Fruit fly (Drosophila melanogaster) whole organism, embryonic: ENCODE data around the gene CG14174.

Experiments
- Atf6 ChIP-seq: fragments of 200-800 bp; sonication (Bioruptor generic); IDR thresholded peaks from 2 replicates; pipeline ENCODE4 v1.3.6; 2022; ENCODE audit warnings: missing biosample characterization, missing genetic modification characterization
- CG1024 ChIP-seq: fragments of 200-800 bp; sonication (Bioruptor generic); IDR thresholded peaks from 2 replicates; pipeline ENCODE4 v1.3.6; 2022; ENCODE audit warnings: missing biosample characterization, missing genetic modification characterization
- CG10543 ChIP-seq: fragments of 200-800 bp; sonication (Bioruptor generic); optimal IDR thresholded peaks from 3 replicates; lab custom pipeline; 2017; ENCODE audit warnings: missing biosample characterization, mild to moderate bottlenecking, missing genetic modification characterization, moderate library complexity
- CG11093 ChIP-seq: fragments of 200-800 bp; sonication (Bioruptor generic); IDR thresholded peaks from 3 replicates; pipeline ENCODE4 v1.3.6; 2022; ENCODE audit warnings: missing biosample characterization, missing genetic modification characterization
- CG11504 ChIP-seq: fragments of 200-800 bp; sonication (Bioruptor generic); optimal IDR thresholded peaks from 3 replicates; lab custom pipeline; 2019; ENCODE audit warnings: missing biosample characterization, mild to moderate bottlenecking, missing genetic modification characterization, moderate library complexity
- CG12769 ChIP-seq: fragments of 200-800 bp; sonication (Bioruptor generic); optimal IDR thresholded peaks from 2 replicates; lab custom pipeline; 2019; ENCODE audit warnings: missing biosample characterization, mild to moderate bottlenecking, missing genetic modification characterization, moderate library complexity
- CG12942 ChIP-seq: fragments of 200-800 bp; sonication (Bioruptor generic); optimal IDR thresholded peaks from 3 replicates; lab custom pipeline; 2016; ENCODE audit warnings: missing biosample characterization, missing genetic modification characterization
- CG13624 ChIP-seq: fragments of 200-800 bp; sonication (Bioruptor generic); optimal IDR thresholded peaks from 2 replicates; lab custom pipeline; 2016; ENCODE audit warnings: missing biosample characterization, missing genetic modification characterization
- CG14050 ChIP-seq: fragments of 200-800 bp; sonication (Bioruptor generic); IDR thresholded peaks from 3 replicates; pipeline ENCODE4 v1.3.6; 2022; ENCODE audit warnings: missing biosample characterization, missing genetic modification characterization
- CG2712 ChIP-seq: fragments of 200-800 bp; optimal IDR thresholded peaks from 3 replicates; lab custom pipeline; 2019; ENCODE audit warnings: missing biosample characterization, mild to moderate bottlenecking, missing genetic modification characterization, moderate library complexity
- CG31441 ChIP-seq: fragments of 200-800 bp; sonication (Bioruptor generic); IDR thresholded peaks from 2 replicates; pipeline ENCODE4 v1.3.6; 2022; ENCODE audit warnings: missing biosample characterization, missing genetic modification characterization
- CG32532 ChIP-seq: fragments of 200-800 bp; sonication (Bioruptor generic); IDR thresholded peaks from 2 replicates; pipeline ENCODE4 v1.3.6; 2022; ENCODE audit warnings: missing biosample characterization, missing genetic modification characterization
- CG34224 ChIP-seq: fragments of 200-800 bp; sonication (Bioruptor generic); IDR thresholded peaks from 3 replicates; pipeline ENCODE4 v1.3.6; 2022; ENCODE audit warnings: missing biosample characterization, missing genetic modification characterization; ENCODE audit not compliant: partially characterized antibody
- CG34376 ChIP-seq: fragments of 200-800 bp; sonication (Bioruptor generic); optimal IDR thresholded peaks from 2 replicates; lab custom pipeline; 2018; ENCODE audit warnings: missing biosample characterization, mild to moderate bottlenecking, missing genetic modification characterization
- CG4360 ChIP-seq: fragments of 200-800 bp; sonication (Bioruptor generic); IDR thresholded peaks from 2 replicates; pipeline ENCODE4 v1.3.6; 2022; ENCODE audit warnings: missing biosample characterization, missing genetic modification characterization
- CG43689 ChIP-seq: fragments of 200-800 bp; sonication (Bioruptor generic); IDR thresholded peaks from 2 replicates; pipeline ENCODE4 v1.3.6; 2022; ENCODE audit warnings: missing biosample characterization, missing genetic modification characterization
- CG5953 ChIP-seq: fragments of 200-800 bp; sonication (Bioruptor generic); IDR thresholded peaks from 2 replicates; pipeline ENCODE4 v1.3.6; 2022; ENCODE audit warnings: missing biosample characterization, missing genetic modification characterization
- CG9437 ChIP-seq: fragments of 200-800 bp; sonication (Bioruptor generic); optimal IDR thresholded peaks from 2 replicates; lab custom pipeline; 2018; ENCODE audit warnings: missing biosample characterization, mild to moderate bottlenecking, missing genetic modification characterization
- Dbx ChIP-seq: fragments of 200-800 bp; sonication (Bioruptor generic); IDR thresholded peaks from 3 replicates; pipeline ENCODE4 v1.3.6; 2022; ENCODE audit warnings: missing biosample characterization, missing genetic modification characterization
- Deaf1 ChIP-seq: fragments of 200-800 bp; optimal IDR thresholded peaks from 3 replicates; lab custom pipeline; 2019; ENCODE audit warnings: missing biosample characterization, mild to moderate bottlenecking, missing genetic modification characterization, moderate library complexity
- Ets97D ChIP-seq: fragments of 200-800 bp; sonication (Bioruptor generic); optimal IDR thresholded peaks from 3 replicates; lab custom pipeline; 2016; ENCODE audit warnings: missing biosample characterization, missing genetic modification characterization
- Fer3 ChIP-seq: fragments of 200-800 bp; sonication (Bioruptor generic); optimal IDR thresholded peaks from 2 replicates; lab custom pipeline; 2018; ENCODE audit warnings: missing biosample characterization, mild to moderate bottlenecking, missing genetic modification characterization, moderate library complexity
- Jarid2 ChIP-seq: fragments of 200-800 bp; sonication (Bioruptor generic); optimal IDR thresholded peaks from 3 replicates; lab custom pipeline; 2017; ENCODE audit warnings: mild to moderate bottlenecking, missing biosample characterization, missing genetic modification reagents, missing genetic modification characterization
- Lhr ChIP-seq: fragments of 200-800 bp; sonication (Bioruptor generic); optimal IDR thresholded peaks from 3 replicates; lab custom pipeline; 2017; ENCODE audit warnings: mild to moderate bottlenecking, missing biosample characterization, missing genetic modification reagents, missing genetic modification characterization
- Med ChIP-seq: fragments of 200-800 bp; sonication (Bioruptor generic); peaks from one replicate; lab custom pipeline; 2016; ENCODE audit warnings: missing biosample characterization, missing genetic modification characterization, mild to moderate bottlenecking, inconsistent platforms, moderate library complexity
- Myb ChIP-seq: fragments of 200-800 bp; sonication (Bioruptor generic); optimal IDR thresholded peaks from 2 replicates; lab custom pipeline; 2016; ENCODE audit warnings: missing biosample characterization, missing genetic modification characterization
- NFAT ChIP-seq: fragments of 200-800 bp; sonication (Bioruptor generic); IDR thresholded peaks from 2 replicates; pipeline ENCODE4 v1.3.6; 2022; ENCODE audit warnings: missing biosample characterization, missing genetic modification characterization
- Nf-YA ChIP-seq: fragments of 200-800 bp; sonication (Bioruptor generic); IDR thresholded peaks from 2 replicates; pipeline ENCODE4 v1.3.6; 2022; ENCODE audit warnings: missing biosample characterization, missing genetic modification characterization
- Nf-YC ChIP-seq: fragments of 200-800 bp; optimal IDR thresholded peaks from 3 replicates; lab custom pipeline; 2019; ENCODE audit warnings: missing biosample characterization, mild to moderate bottlenecking, missing genetic modification characterization, moderate library complexity
- Opbp ChIP-seq: fragments of 200-800 bp; sonication (Bioruptor generic); IDR thresholded peaks from 3 replicates; pipeline ENCODE4 v1.3.6; 2022; ENCODE audit warnings: missing biosample characterization, missing genetic modification characterization; ENCODE audit not compliant: partially characterized antibody
- Pdp1 ChIP-seq, 2 experiments: fragments of 200-800 bp; sonication (Bioruptor generic); optimal IDR thresholded peaks; 3 replicates each; lab custom pipeline; 2016; ENCODE audit warnings: missing biosample characterization in 2 of 2, missing genetic modification characterization in 2 of 2, mild to moderate bottlenecking in 1 of 2, moderate library complexity in 1 of 2
- Trl ChIP-seq, 3 experiments: fragments of >200 bp in 2 of 3; fragments of 200-800 bp in 1 of 3; sonication (Bioruptor generic) in 1 of 3; optimal IDR thresholded peaks; 2 replicates in 1 of 3; 3 replicates in 2 of 3; lab custom pipeline; 2016 to 2017; ENCODE audit warnings: missing biosample characterization in 1 of 3, missing genetic modification characterization in 1 of 3
- br ChIP-seq: fragments of >200 bp; optimal IDR thresholded peaks from 2 replicates; lab custom pipeline; 2017
- cg ChIP-seq: fragments of 200-800 bp; sonication (Bioruptor generic); optimal IDR thresholded peaks from 3 replicates; lab custom pipeline; 2019; ENCODE audit warnings: missing biosample characterization, mild to moderate bottlenecking, missing genetic modification characterization, moderate library complexity
- crol ChIP-seq: fragments of 200-800 bp; sonication (Bioruptor generic); IDR thresholded peaks from 2 replicates; pipeline ENCODE4 v1.3.6; 2022; ENCODE audit warnings: missing biosample characterization, missing genetic modification characterization
- cwo ChIP-seq: fragments of 200-800 bp; sonication (Bioruptor generic); optimal IDR thresholded peaks from 3 replicates; lab custom pipeline; 2017; ENCODE audit warnings: missing biosample characterization, missing genetic modification characterization, mild to moderate bottlenecking, moderate library complexity, missing genetic modification reagents
- fd96Cb ChIP-seq: fragments of 200-800 bp; sonication (Bioruptor generic); optimal IDR thresholded peaks from 2 replicates; lab custom pipeline; 2018; ENCODE audit warnings: missing biosample characterization, mild to moderate bottlenecking, missing genetic modification characterization, moderate library complexity
- gsb ChIP-seq: fragments of 200-800 bp; sonication (Bioruptor generic); IDR thresholded peaks from 2 replicates; pipeline ENCODE4 v1.3.6; 2022; ENCODE audit warnings: missing biosample characterization, missing genetic modification characterization
- gsb-n ChIP-seq: fragments of 200-800 bp; sonication (Bioruptor generic); optimal IDR thresholded peaks from 3 replicates; lab custom pipeline; 2018; ENCODE audit warnings: missing biosample characterization, mild to moderate bottlenecking, missing genetic modification characterization
- ind ChIP-seq: fragments of 200-800 bp; sonication (Bioruptor generic); optimal IDR thresholded peaks from 3 replicates; lab custom pipeline; 2016; ENCODE audit warnings: missing biosample characterization, missing genetic modification characterization
- inv ChIP-seq: fragments of 200-800 bp; sonication (Bioruptor generic); IDR thresholded peaks from 2 replicates; pipeline ENCODE4 v1.3.6; 2022; ENCODE audit warnings: missing biosample characterization, missing genetic modification characterization; ENCODE audit not compliant: partially characterized antibody
- lab ChIP-seq: fragments of 200-800 bp; sonication (Bioruptor generic); optimal IDR thresholded peaks from 3 replicates; lab custom pipeline; 2017; ENCODE audit warnings: missing biosample characterization, missing genetic modification characterization, mild to moderate bottlenecking, moderate library complexity, missing genetic modification reagents
- lbe ChIP-seq: fragments of 200-800 bp; sonication (Bioruptor generic); optimal IDR thresholded peaks from 2 replicates; lab custom pipeline; 2016; ENCODE audit warnings: missing biosample characterization, mild to moderate bottlenecking, missing genetic modification characterization
- pho ChIP-seq: fragments of 200-800 bp; sonication (Bioruptor generic); optimal IDR thresholded peaks from 2 replicates; lab custom pipeline; 2016; ENCODE audit warnings: missing biosample characterization, missing genetic modification characterization
- psq ChIP-seq: fragments of 200-800 bp; sonication (Bioruptor generic); optimal IDR thresholded peaks from 2 replicates; lab custom pipeline; 2017; ENCODE audit warnings: missing biosample characterization, missing genetic modification characterization
- sens ChIP-seq: fragments of 200-800 bp; sonication (Bioruptor generic); peaks from one replicate; lab custom pipeline; 2016; ENCODE audit warnings: missing biosample characterization, missing genetic modification characterization
- so ChIP-seq: fragments of 200-800 bp; sonication (Bioruptor generic); IDR thresholded peaks from 3 replicates; pipeline ENCODE4 v1.3.6; 2022; ENCODE audit warnings: missing biosample characterization, missing genetic modification characterization
- sob ChIP-seq: fragments of 200-800 bp; sonication (Bioruptor generic); IDR thresholded peaks from 2 replicates; pipeline ENCODE4 v1.3.6; 2022; ENCODE audit warnings: missing biosample characterization, missing genetic modification characterization
- unpg ChIP-seq: fragments of 200-800 bp; sonication (Bioruptor generic); optimal IDR thresholded peaks from 3 replicates; lab custom pipeline; 2018; ENCODE audit warnings: missing biosample characterization, mild to moderate bottlenecking, missing genetic modification characterization, moderate library complexity

The CG14174 gene

DNA sequence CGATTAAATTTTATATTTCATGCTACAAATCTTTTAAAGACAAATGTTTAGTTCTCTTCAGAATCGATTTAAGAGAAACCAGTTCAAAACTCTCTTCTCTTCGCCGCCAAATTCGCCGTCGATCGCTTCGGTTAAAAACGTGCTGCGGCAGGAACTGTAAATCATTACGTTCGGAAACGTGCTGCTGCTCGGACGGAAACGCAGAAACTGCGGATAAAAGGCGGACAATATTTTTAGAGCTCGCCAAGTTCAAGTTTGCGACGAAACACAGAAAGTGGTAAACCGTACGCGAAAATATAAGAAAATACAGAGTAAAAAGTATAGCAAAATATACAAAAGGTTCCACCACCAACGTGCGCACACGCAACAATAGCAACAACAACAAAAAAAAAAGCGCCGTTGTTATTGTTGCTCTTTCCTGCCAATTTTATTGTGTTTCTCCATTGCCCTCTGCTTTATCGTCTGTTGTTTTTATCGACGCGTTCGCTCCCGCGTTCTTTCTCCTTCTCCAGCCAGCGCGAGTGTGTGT lies 44.3 kb downstream of the CG14174 start, which contains the start of gene Ae2 (continued):
- TF ChIP-seq CG11504 (tag; lab: Kevin White, UChicago), result peak; percentile 37
- TF ChIP-seq fd96Cb (tag; lab: Kevin White, UChicago), result no peak
- peak; percentile 99 for TF ChIP-seq cwo (GFP tag; lab: Kevin White, UChicago)
- peak; percentile 92 for TF ChIP-seq psq (GFP tag; lab: Kevin White, UChicago)
- no peak for TF ChIP-seq Ets97D (GFP tag; lab: Kevin White, UChicago)
- TF ChIP-seq sob (GFP tag; lab: Robert Waterston, UW), result peak; percentile 52; the same call in 1 of the 2 replicates
- TF ChIP-seq CG5953 (GFP tag; lab: Robert Waterston, UW), result no peak
- peak; percentile 84 for TF ChIP-seq Deaf1 (tag; lab: Kevin White, UChicago)
- peak; percentile 85 for TF ChIP-seq Med (GFP tag; lab: Kevin White, UChicago)
- no peak for TF ChIP-seq gsb (GFP tag; lab: Robert Waterston, UW)
- TF ChIP-seq CG34224, result peak; percentile 24; the same call in 1 of the 3 replicates
- TF ChIP-seq CG2712 (tag; lab: Kevin White, UChicago), result peak; percentile 10
- TF ChIP-seq CG4360 (GFP tag; lab: Robert Waterston, UW), result peak; percentile 10; the same call in 1 of the 2 replicates
- 0 out of 3 replicates have a peak, but pooled peaks have one; percentile 23 for TF ChIP-seq so (GFP tag; lab: Robert Waterston, UW)
- TF ChIP-seq Jarid2, result peak; percentile 84
- peak; percentile 28; the same call in 1 of the 2 replicates for TF ChIP-seq NFAT
- TF ChIP-seq inv (GFP tag; lab: Robert Waterston, UW), result peak; percentile 15; the same call in 1 of the 2 replicates
- peak; percentile 17 for TF ChIP-seq Nf-YC (tag; lab: Kevin White, UChicago)
- 0 out of 3 replicates have a peak, but pooled peaks have one; percentile 14 for TF ChIP-seq Dbx (GFP tag; lab: Robert Waterston, UW)
- TF ChIP-seq CG13624, result peak; percentile 12
- TF ChIP-seq Opbp (GFP tag; lab: Robert Waterston, UW), result peak; percentile 19; the same call in 1 of the 3 replicates
- TF ChIP-seq CG1024 (GFP tag; lab: Robert Waterston, UW), result no peak
- peak; percentile 3 for TF ChIP-seq CG34376 (GFP tag; lab: Kevin White, UChicago)
- TF ChIP-seq CG12769 (tag; lab: Kevin White, UChicago), result peak; percentile 40
- peak in 1 of 2 experiments; percentile 55 for TF ChIP-seq Pdp1 (GFP tag; optimal IDR thresholded peaks at IDR 0.05; lab: Kevin White, UChicago)
- TF ChIP-seq CG14050 (GFP tag; lab: Robert Waterston, UW), result no peak
- TF ChIP-seq cg (GFP tag; lab: Kevin White, UChicago), result peak; percentile 59
- TF ChIP-seq lab (GFP tag; lab: Kevin White, UChicago), result peak; percentile 26
- TF ChIP-seq Atf6 (GFP tag; lab: Robert Waterston, UW), result peak; percentile 21; the same call in 1 of the 2 replicates
- TF ChIP-seq CG32532, result 0 out of 2 replicates have a peak, but pooled peaks have one; percentile 14
- TF ChIP-seq CG43689 (GFP tag; lab: Robert Waterston, UW), result 0 out of 2 replicates have a peak, but pooled peaks have one; percentile 5
- no peak for TF ChIP-seq br (lab: Kevin White, UChicago)
- peak; percentile 1 for TF ChIP-seq pho (GFP tag; lab: Kevin White, UChicago)
- no peak for TF ChIP-seq crol
- peak; percentile 50 to 63 for TF ChIP-seq Trl (optimal IDR thresholded peaks at IDR 0.05; lab: Kevin White, UChicago)
- no peak for TF ChIP-seq Trl (GFP tag; optimal IDR thresholded peaks at IDR 0.05; lab: Kevin White, UChicago)
- peak; percentile 40 for TF ChIP-seq CG10543 (GFP tag; lab: Kevin White, UChicago)
- TF ChIP-seq lbe (GFP tag; lab: Kevin White, UChicago), result peak; percentile 10
- peak; percentile 72 for TF ChIP-seq CG9437 (GFP tag; lab: Kevin White, UChicago)

DNA sequence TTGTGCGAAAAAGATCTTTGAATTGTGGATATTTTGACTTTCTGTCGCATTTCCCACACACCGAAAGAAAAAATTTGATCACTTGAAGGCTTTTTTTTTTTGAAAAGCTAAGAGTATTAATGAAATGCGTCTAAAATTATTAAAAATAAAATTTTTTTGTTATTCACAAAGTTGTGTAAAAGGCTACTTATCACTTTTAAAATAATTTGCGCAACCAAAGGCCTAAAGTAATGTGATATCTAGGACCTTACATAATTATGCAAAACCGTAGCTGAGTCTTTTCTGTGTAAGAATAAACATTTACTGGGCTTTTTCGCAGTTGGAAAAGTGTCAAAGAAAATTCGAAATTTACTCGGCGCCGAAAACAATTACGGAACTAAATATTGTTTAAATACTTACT lies 45.2 kb downstream of the CG14174 start:
- TF ChIP-seq gsb-n (tag; lab: Kevin White, UChicago) (no peak), Myb (no peak), Fer3 (tag; lab: Kevin White, UChicago) (no peak), sens (GFP tag; lab: Kevin White, UChicago) (peak; percentile 21), Nf-YA (GFP tag; lab: Robert Waterston, UW) (no peak), ind (GFP tag; lab: Kevin White, UChicago) (peak; percentile 6), CG31441 (GFP tag; lab: Robert Waterston, UW) (0 out of 2 replicates have a peak, but pooled peaks have one; percentile 24), CG12942 (GFP tag; lab: Kevin White, UChicago) (no peak), CG11093 (GFP tag; lab: Robert Waterston, UW) (no peak), Med (GFP tag; lab: Kevin White, UChicago) (peak; percentile 42), CG11504 (tag; lab: Kevin White, UChicago) (peak; percentile 2), unpg (GFP tag; lab: Kevin White, UChicago) (peak; percentile 7), Pdp1 (GFP tag; optimal IDR thresholded peaks at IDR 0.05; lab: Kevin White, UChicago) (peak in 1 of 2 experiments; percentile 54), Lhr (GFP tag; lab: Kevin White, UChicago) (no peak)
